Fruit fly (Drosophila melanogaster): ENCODE measurements around the gene defl.

defl gene

DNA sequence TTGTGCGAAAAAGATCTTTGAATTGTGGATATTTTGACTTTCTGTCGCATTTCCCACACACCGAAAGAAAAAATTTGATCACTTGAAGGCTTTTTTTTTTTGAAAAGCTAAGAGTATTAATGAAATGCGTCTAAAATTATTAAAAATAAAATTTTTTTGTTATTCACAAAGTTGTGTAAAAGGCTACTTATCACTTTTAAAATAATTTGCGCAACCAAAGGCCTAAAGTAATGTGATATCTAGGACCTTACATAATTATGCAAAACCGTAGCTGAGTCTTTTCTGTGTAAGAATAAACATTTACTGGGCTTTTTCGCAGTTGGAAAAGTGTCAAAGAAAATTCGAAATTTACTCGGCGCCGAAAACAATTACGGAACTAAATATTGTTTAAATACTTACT is 41.1 kb downstream of the defl start:
- TF ChIP-seq psq (optimal IDR thresholded peaks at IDR 0.05) (no peak), insv (optimal IDR thresholded peaks at IDR 0.05) (no peak), Myc (optimal IDR thresholded peaks at IDR 0.05) (no peak), ttk (optimal IDR thresholded peaks at IDR 0.05) (no peak), Sin3A (optimal IDR thresholded peaks at IDR 0.05) (no peak), h (optimal IDR thresholded peaks at IDR 0.05) (no peak)

DNA sequence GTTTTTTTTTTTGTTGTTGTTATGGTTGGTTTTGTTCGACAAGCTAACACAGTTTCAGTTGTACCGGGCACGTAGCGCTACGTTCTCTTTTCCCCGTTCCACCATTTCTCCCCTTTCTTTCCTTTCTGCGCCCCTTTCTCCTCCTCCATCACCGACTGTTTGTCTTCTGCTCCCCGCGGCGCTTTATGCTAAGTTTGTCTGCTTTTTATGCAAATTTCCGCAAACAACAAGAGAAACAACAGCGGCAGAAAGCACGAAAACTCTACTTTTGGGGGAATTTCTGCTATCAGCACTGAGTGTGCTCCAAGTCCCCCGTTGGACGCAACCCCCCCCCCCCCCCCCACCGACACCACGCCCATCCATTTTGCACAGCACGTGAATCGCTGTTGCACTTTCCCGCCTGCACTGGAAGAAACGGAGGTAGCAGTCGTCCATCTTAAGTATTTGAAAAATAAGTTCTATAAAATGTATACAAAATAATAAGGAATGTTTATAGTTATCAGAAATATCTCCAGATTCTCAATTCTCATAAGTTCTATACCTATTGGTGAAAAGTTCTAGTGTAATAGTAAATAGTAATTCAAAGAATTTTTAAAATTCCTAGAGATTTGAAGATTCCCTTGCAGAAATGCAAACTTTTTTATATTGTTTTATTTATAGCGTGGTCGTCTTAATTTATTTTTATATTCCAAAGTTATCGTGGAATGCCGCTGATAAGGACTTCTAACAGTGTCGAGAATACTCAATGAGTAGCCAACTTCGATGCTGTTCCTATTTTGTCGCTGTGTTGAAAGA is 41.9 kb downstream of the defl start:
- TF ChIP-seq insv (optimal IDR thresholded peaks at IDR 0.05) (no peak), psq (optimal IDR thresholded peaks at IDR 0.05) (no peak), ttk (optimal IDR thresholded peaks at IDR 0.05) (no peak), Sin3A (optimal IDR thresholded peaks at IDR 0.05) (no peak), h (optimal IDR thresholded peaks at IDR 0.05) (no peak)

DNA sequence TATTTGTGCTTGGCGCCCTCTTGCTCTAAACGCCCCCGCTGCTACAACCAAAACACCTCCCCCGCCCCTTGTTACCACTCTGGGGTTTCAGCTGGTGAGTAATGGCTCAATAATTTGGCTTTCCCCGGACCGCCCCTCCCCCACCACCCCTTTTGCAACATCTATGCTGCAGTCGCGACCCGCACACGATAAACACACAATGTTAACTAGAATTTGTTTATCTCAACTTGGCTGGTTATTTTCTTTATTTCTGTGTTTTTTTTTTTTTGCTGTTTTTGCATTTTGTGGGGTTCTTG is 42.4 kb downstream of the defl start:
- TF ChIP-seq Sin3A (optimal IDR thresholded peaks at IDR 0.05) (no peak), ttk (optimal IDR thresholded peaks at IDR 0.05) (no peak), insv (optimal IDR thresholded peaks at IDR 0.05) (no peak), h (optimal IDR thresholded peaks at IDR 0.05) (no peak), Myc (optimal IDR thresholded peaks at IDR 0.05) (no peak)

DNA sequence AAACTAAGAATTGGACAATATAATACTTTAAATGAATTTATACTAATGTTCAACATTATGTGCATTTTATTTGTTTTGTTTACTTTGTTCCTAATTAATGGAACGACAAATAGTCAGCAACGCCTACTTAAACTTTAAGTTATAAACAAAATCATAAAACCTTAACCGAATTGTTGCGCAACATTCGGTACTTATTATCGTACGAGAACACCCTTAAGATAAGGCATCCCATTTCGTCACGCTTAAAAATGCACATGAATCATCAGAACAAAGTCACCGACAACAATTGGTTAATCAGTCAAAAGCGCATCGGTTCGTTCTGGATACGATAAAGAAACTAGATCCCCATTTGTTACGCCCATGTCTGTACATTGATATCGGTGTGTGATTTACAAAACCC is 43.1 kb downstream of the defl start:
- no peak for TF ChIP-seq Myc (optimal IDR thresholded peaks at IDR 0.05)
- no peak for TF ChIP-seq ttk (optimal IDR thresholded peaks at IDR 0.05)
- no peak for TF ChIP-seq insv (optimal IDR thresholded peaks at IDR 0.05)
- TF ChIP-seq h (optimal IDR thresholded peaks at IDR 0.05), result no peak
- TF ChIP-seq psq (optimal IDR thresholded peaks at IDR 0.05), result no peak
- no peak for TF ChIP-seq Sin3A (optimal IDR thresholded peaks at IDR 0.05)

DNA sequence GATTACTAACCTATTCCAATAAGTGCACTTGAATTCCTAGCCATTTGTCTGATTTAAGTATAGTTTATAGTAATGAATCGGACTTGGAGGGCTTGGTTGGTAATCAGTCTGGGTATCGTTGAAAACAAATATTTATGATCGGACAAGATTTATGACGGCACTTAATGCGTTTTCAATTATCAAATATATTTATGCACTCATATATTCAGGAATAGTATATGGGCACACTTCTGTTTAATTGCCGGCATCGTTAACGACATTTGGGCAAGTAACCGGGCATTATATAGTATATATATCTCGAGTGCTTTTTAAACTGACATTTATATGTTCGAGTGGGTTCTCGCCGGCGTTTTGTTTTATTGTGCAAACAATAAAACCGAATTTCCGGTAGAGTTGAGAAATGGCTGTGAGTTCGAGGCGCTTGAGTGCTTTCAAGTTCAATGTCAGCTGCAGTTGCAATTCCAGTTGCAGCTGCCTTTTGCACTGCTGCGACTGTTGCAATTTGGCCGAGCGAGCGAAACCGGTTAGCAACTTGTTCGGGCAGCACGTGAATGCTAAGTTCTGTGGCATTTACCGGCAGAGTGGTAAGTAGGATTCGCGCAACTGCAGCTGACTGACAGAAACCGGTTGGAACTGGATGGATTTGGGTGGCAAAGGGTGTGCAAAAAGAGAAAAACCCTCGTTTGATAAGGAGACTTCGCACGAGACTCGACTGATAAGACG is 44.6 kb downstream of the defl start:
- TF ChIP-seq Myc (optimal IDR thresholded peaks at IDR 0.05) (no peak), psq (optimal IDR thresholded peaks at IDR 0.05) (no peak), insv (optimal IDR thresholded peaks at IDR 0.05) (no peak), Sin3A (optimal IDR thresholded peaks at IDR 0.05) (no peak), ttk (optimal IDR thresholded peaks at IDR 0.05) (no peak), h (optimal IDR thresholded peaks at IDR 0.05) (no peak)

DNA sequence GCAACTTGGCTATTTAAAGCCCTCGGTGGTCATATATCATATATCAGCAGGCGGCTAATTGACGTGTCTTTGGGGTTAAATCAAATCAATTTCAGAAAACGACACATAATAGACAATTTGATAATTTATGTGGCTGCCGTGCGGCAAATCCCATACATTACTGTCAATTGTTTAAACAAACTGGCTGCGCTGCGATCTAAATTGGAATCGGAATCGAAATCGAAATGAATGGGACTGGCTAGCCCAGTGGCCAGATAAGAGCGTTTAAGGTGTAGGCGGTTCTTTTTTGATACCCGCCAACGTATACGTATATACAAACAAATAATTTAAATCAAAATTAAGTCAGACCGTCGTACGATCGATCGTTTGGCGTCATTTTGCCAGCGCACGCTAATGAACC is 45.2 kb downstream of the defl start:
- TF ChIP-seq h (optimal IDR thresholded peaks at IDR 0.05) (no peak), Myc (optimal IDR thresholded peaks at IDR 0.05) (no peak)

DNA sequence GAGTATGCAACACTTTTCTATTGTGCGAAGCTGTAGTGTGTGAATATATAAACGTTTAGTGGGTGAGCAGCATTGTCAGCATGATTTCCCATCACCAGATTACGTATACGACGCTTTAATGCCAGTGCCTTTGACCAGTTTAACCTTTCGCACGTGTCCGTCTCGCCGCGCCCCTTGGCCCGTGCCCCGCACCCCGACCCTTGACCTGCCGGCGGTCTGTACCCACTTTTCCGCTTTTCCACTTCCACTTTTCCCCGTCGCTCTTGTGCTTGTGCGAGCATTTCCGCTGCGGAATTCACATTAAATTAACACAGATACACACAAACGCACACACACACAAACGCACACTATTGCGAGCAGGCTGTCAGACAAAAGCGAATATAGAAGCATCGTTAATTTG is 52.5 kb downstream of the defl start:
- TF ChIP-seq ttk (optimal IDR thresholded peaks at IDR 0.05) (no peak), insv (optimal IDR thresholded peaks at IDR 0.05) (no peak), psq (optimal IDR thresholded peaks at IDR 0.05) (no peak), Sin3A (optimal IDR thresholded peaks at IDR 0.05) (no peak), Myc (optimal IDR thresholded peaks at IDR 0.05) (no peak), h (optimal IDR thresholded peaks at IDR 0.05) (no peak)
